Fruit fly (Drosophila melanogaster): ENCODE data around the gene CG17681.

The CG17681 gene

DNA sequence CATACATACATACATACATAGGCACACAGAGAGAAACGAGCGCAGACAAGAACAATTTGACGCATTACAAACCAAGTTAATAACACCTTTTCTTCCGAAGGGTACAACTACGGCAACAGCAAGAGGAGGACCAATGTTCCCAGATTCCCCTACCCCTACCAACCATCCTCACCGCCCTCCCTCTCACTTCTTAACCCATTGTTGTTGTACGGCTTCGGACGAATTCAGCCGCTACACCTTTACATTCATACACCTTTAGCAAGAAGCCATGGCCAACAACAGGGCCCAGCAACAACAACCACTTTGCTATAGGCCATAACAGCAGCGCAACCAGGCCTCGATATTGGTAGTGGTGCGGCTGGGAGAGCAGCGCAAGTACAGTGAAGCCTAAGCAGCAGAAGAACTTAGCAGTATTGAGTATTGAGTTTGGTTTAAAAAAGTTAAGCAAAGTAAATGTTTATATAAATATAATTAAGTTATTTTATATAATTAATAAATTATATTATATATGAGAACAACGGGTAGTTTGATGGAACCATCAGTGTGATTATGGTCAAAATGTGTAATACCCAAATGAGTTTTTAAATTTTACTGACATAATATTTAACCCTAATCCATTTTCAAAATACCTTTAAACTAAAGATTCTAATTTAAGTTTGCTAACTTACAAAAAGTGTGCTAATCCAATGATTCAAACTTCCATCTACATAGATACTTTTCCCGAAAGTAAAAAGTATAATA lies 2.4 kb upstream of the CG17681 start (continued):
- TF ChIP-seq Ets65A (GFP tag) (peak; percentile 81), fu2 (GFP tag; optimal IDR thresholded peaks at IDR 0.05) (no peak), CG8478 (optimal IDR thresholded peaks at IDR 0.05) (peak; percentile 81), tll (GFP tag; optimal IDR thresholded peaks at IDR 0.05) (peak in 1 of 2 experiments; percentile 41), gce (GFP tag; IDR thresholded peaks at IDR 0.05) (0 out of 3 replicates have a peak, but pooled peaks have one; percentile 5), CG18599 (GFP tag; optimal IDR thresholded peaks at IDR 0.05) (no peak), CG31441 (GFP tag; IDR thresholded peaks at IDR 0.05) (peak; percentile 23; the same call in 1 of the 2 replicates), CG18476 (GFP tag; optimal IDR thresholded peaks at IDR 0.05) (peak; percentile 33), CG4424 (GFP tag; optimal IDR thresholded peaks at IDR 0.05) (peak; percentile 12), HmgD (GFP tag; optimal IDR thresholded peaks at IDR 0.05) (no peak), ems (GFP tag; optimal IDR thresholded peaks at IDR 0.05) (no peak), pros (GFP tag; optimal IDR thresholded peaks at IDR 0.05) (peak; percentile 5), mam (GFP tag; optimal IDR thresholded peaks at IDR 0.05) (no peak), Poxn (GFP tag; IDR thresholded peaks at IDR 0.05) (no peak), ash1 (GFP tag; optimal IDR thresholded peaks at IDR 0.05) (peak; percentile 13), maf-S (GFP tag; optimal IDR thresholded peaks at IDR 0.05) (no peak), inv (GFP tag; IDR thresholded peaks at IDR 0.05; ENCODE audit: partially characterized antibody) (no peak), CG7372 (GFP tag; IDR thresholded peaks at IDR 0.05) (peak; percentile 11; the same call in 1 of the 2 replicates), ssp (GFP tag; IDR thresholded peaks at IDR 0.05) (0 out of 2 replicates have a peak, but pooled peaks have one; percentile 14), ci (GFP tag; IDR thresholded peaks at IDR 0.05) (peak; percentile 61; the same call in 1 of the 3 replicates), sc (optimal IDR thresholded peaks at IDR 0.05) (no peak), sc (GFP tag; optimal IDR thresholded peaks at IDR 0.05) (no peak), Taf1 (GFP tag; IDR thresholded peaks at IDR 0.05) (peak; percentile 30; the same call in 1 of the 2 replicates), insv (GFP tag; optimal IDR thresholded peaks at IDR 0.05) (peak in 1 of 2 experiments; percentile 5), Ravus (GFP tag; IDR thresholded peaks at IDR 0.05) (no peak; the same call in 1 of the 2 replicates), ro (GFP tag; IDR thresholded peaks at IDR 0.05) (no peak), CG32532 (GFP tag; IDR thresholded peaks at IDR 0.05) (peak; percentile 76), H2.0 (GFP tag; IDR thresholded peaks at IDR 0.05) (peak; percentile 65; the same call in 1 of the 2 replicates), CG30403 (GFP tag; optimal IDR thresholded peaks at IDR 0.05) (no peak), E2f1 (GFP tag; IDR thresholded peaks at IDR 0.05) (0 out of 2 replicates have a peak, but pooled peaks have one; percentile 53), CG12769 (tag; optimal IDR thresholded peaks at IDR 0.05) (peak; percentile 92), lbe (GFP tag; optimal IDR thresholded peaks at IDR 0.05) (peak; percentile 31), Rx (GFP tag; IDR thresholded peaks at IDR 0.05) (0 out of 2 replicates have a peak, but pooled peaks have one; percentile 26), kni (GFP tag; optimal IDR thresholded peaks at IDR 0.05) (peak; percentile 60), ttk (GFP tag; IDR thresholded peaks at IDR 0.05) (peak; percentile 17; the same call in 1 of the 2 replicates), bsh (GFP tag; optimal IDR thresholded peaks at IDR 0.05) (peak in 1 of 2 experiments; percentile 16), Hr3 (GFP tag; optimal IDR thresholded peaks at IDR 0.05) (peak; percentile 10), CG14441 (GFP tag; IDR thresholded peaks at IDR 0.05) (peak; percentile 63), CG9817 (tag; optimal IDR thresholded peaks at IDR 0.05) (peak; percentile 48), Sox100B (GFP tag; optimal IDR thresholded peaks at IDR 0.05) (peak; percentile 55), Stat92E (GFP tag; optimal IDR thresholded peaks at IDR 0.05) (peak in 2 of 3 experiments; percentile 20 to 73), slp2 (GFP tag; optimal IDR thresholded peaks at IDR 0.05) (no peak), CG4404 (GFP tag; IDR thresholded peaks at IDR 0.05) (0 out of 2 replicates have a peak, but pooled peaks have one; percentile 8), CG7839 (tag; optimal IDR thresholded peaks at IDR 0.05) (peak; percentile 39), CG6689 (GFP tag; IDR thresholded peaks at IDR 0.05) (peak; percentile 55), grau (tag; optimal IDR thresholded peaks at IDR 0.05) (peak; percentile 89), CG12071 (GFP tag; optimal IDR thresholded peaks at IDR 0.05) (no peak), ind (GFP tag; optimal IDR thresholded peaks at IDR 0.05) (peak; percentile 31), CG7786 (GFP tag; optimal IDR thresholded peaks at IDR 0.05) (no peak)

Data from whole organism, embryonic.